Worm (Caenorhabditis elegans) whole organism, L1 larva: ENCODE measurements around the gene F13B12.2.

Source experiments
- aly-2 ChIP-seq: fragments of 150-350 bp; optimal IDR thresholded peaks from 2 replicates; lab custom pipeline; 2014; ENCODE audit warnings: missing biosample characterization, missing genetic modification characterization
- ceh-8 ChIP-seq: fragments of 200-800 bp; sonication (Bioruptor generic); optimal IDR thresholded peaks from 2 replicates; lab custom pipeline; 2018; ENCODE audit warnings: mild to moderate bottlenecking, missing genetic modification characterization, moderate library complexity, missing compliant biosample characterization
- ceh-82 ChIP-seq, 3 experiments: fragments of 150-350 bp in 1 of 3; sonication (generic microtip) in 2 of 3; optimal IDR thresholded peaks; 2 replicates each; lab custom pipeline; 2014 to 2017; ENCODE audit warnings: missing biosample characterization in 3 of 3, missing genetic modification characterization in 3 of 3
- elt-2 ChIP-seq: sonication (generic microtip); optimal IDR thresholded peaks from 2 replicates; lab custom pipeline; 2016; ENCODE audit warnings: missing genetic modification characterization, mild to moderate bottlenecking, inconsistent platforms, missing compliant biosample characterization, missing genetic modification reagents
- elt-3 ChIP-seq, 6 experiments: fragments of 150-350 bp in 1 of 6; sonication (generic microtip); optimal IDR thresholded peaks; 2 replicates each; lab custom pipeline; 2017 to 2018; ENCODE audit warnings: missing biosample characterization in 6 of 6, missing genetic modification characterization in 6 of 6, inconsistent platforms in 1 of 6
- jun-1 ChIP-seq: fragments of 150-350 bp; optimal IDR thresholded peaks from 2 replicates; lab custom pipeline; 2014; ENCODE audit warnings: missing biosample characterization, missing genetic modification reagents, missing genetic modification characterization
- mef-2 ChIP-seq: fragments of 150-350 bp; optimal IDR thresholded peaks from 2 replicates; lab custom pipeline; 2014; ENCODE audit warnings: missing biosample characterization, missing genetic modification characterization
- mep-1 ChIP-seq: fragments of 150-350 bp; optimal IDR thresholded peaks from 2 replicates; lab custom pipeline; 2014; ENCODE audit warnings: missing biosample characterization, missing genetic modification characterization
- nhr-237 ChIP-seq: fragments of 150-350 bp; optimal IDR thresholded peaks from 2 replicates; lab custom pipeline; 2014; ENCODE audit warnings: missing biosample characterization, missing genetic modification characterization
- snpc-4 ChIP-seq: fragments of 150-350 bp; optimal IDR thresholded peaks from 2 replicates; lab custom pipeline; 2014; ENCODE audit warnings: missing biosample characterization, missing genetic modification characterization
- unc-62 ChIP-seq: fragments of 150-350 bp; optimal IDR thresholded peaks from 2 replicates; lab custom pipeline; 2014; ENCODE audit warnings: missing biosample characterization, missing genetic modification reagents, missing genetic modification characterization

- TF ChIP-seq ceh-82 (tag; optimal IDR thresholded peaks at IDR 0.05; lab: Kevin White, UChicago) (no peak), elt-3 (tag; optimal IDR thresholded peaks at IDR 0.05; lab: Kevin White, UChicago) (no peak), snpc-4 (tag; lab: Kevin White, UChicago) (no peak), mef-2 (no peak), mep-1 (tag; lab: Kevin White, UChicago) (no peak), unc-62 (GFP tag; lab: Kevin White, UChicago) (no peak), elt-2 (tag; lab: Kevin White, UChicago) (no peak), nhr-237 (no peak), jun-1 (tag; lab: Kevin White, UChicago) (no peak), aly-2 (tag; lab: Kevin White, UChicago) (no peak), ceh-8 (no peak)
Observed at ce11 chrIV:10436401-10436800, 7.5 kb upstream of the F13B12.2 start, which contains the start of gene ins-1.
